Fruit fly (Drosophila melanogaster) whole organism, prepupa: ENCODE data around the gene Klp61F.
A peak's percentile ranks its signal among the peaks of the same experiment; 100 is the strongest.

Source experiments
- Blimp-1 ChIP-seq: fragments of 200-800 bp; sonication (Bioruptor generic); optimal IDR thresholded peaks from 3 replicates; lab custom pipeline; 2017; ENCODE audit warnings: missing biosample characterization, missing genetic modification characterization, mild to moderate bottlenecking, moderate library complexity, missing genetic modification reagents
- CG10631 ChIP-seq: fragments of 200-800 bp; sonication (Bioruptor generic); optimal IDR thresholded peaks from 2 replicates; lab custom pipeline; 2016; ENCODE audit warnings: missing biosample characterization, missing genetic modification characterization
- CG11762 ChIP-seq: fragments of 200-800 bp; sonication (Bioruptor generic); optimal IDR thresholded peaks from 3 replicates; lab custom pipeline; 2016; ENCODE audit warnings: missing biosample characterization, missing genetic modification characterization; ENCODE audit not compliant: insufficient read depth
- CG11902 ChIP-seq: fragments of 200-800 bp; sonication (Bioruptor generic); optimal IDR thresholded peaks from 3 replicates; lab custom pipeline; 2016; ENCODE audit warnings: missing biosample characterization, missing genetic modification characterization
- CG15336 ChIP-seq: fragments of 200-800 bp; sonication (Bioruptor generic); IDR thresholded peaks from 2 replicates; pipeline ENCODE4 v1.3.6; 2022; ENCODE audit warnings: missing biosample characterization, missing genetic modification characterization
- CG1621 ChIP-seq: fragments of 200-800 bp; sonication (Bioruptor generic); optimal IDR thresholded peaks from 3 replicates; lab custom pipeline; 2018; ENCODE audit warnings: missing biosample characterization, mild to moderate bottlenecking, missing genetic modification characterization
- CG16779 ChIP-seq: fragments of 200-800 bp; sonication (Bioruptor generic); optimal IDR thresholded peaks from 3 replicates; lab custom pipeline; 2017; ENCODE audit warnings: missing biosample characterization, mild to moderate bottlenecking, missing genetic modification characterization
- CG32006 ChIP-seq: fragments of 200-800 bp; sonication (Bioruptor generic); optimal IDR thresholded peaks from 3 replicates; lab custom pipeline; 2017; ENCODE audit warnings: missing biosample characterization, mild to moderate bottlenecking, missing genetic modification characterization
- CG34406 ChIP-seq: fragments of 200-800 bp; sonication (Bioruptor generic); optimal IDR thresholded peaks from 3 replicates; lab custom pipeline; 2016; ENCODE audit warnings: missing biosample characterization, missing genetic modification characterization
- CG3919 ChIP-seq: fragments of 200-800 bp; sonication (Bioruptor generic); optimal IDR thresholded peaks from 3 replicates; lab custom pipeline; 2016; ENCODE audit warnings: missing biosample characterization, missing genetic modification characterization
- CG4318 ChIP-seq: fragments of 200-800 bp; sonication (Bioruptor generic); optimal IDR thresholded peaks from 3 replicates; lab custom pipeline; 2017; ENCODE audit warnings: missing biosample characterization, mild to moderate bottlenecking, missing genetic modification characterization
- CG6163 ChIP-seq: fragments of 200-800 bp; sonication (Bioruptor generic); IDR thresholded peaks from 3 replicates; pipeline ENCODE4 v1.3.6; 2022; ENCODE audit warnings: missing biosample characterization, missing genetic modification characterization
- CG6276 ChIP-seq: fragments of 200-800 bp; sonication (Bioruptor generic); optimal IDR thresholded peaks from 2 replicates; lab custom pipeline; 2017; ENCODE audit warnings: missing biosample characterization, mild to moderate bottlenecking, missing genetic modification characterization
- CG6808 ChIP-seq: fragments of 200-800 bp; sonication (Bioruptor generic); optimal IDR thresholded peaks from 3 replicates; lab custom pipeline; 2017; ENCODE audit warnings: missing biosample characterization, missing genetic modification characterization, mild to moderate bottlenecking, moderate library complexity, missing genetic modification reagents
- CG6854 ChIP-seq: fragments of 200-800 bp; sonication (Bioruptor generic); optimal IDR thresholded peaks from 2 replicates; lab custom pipeline; 2017; ENCODE audit warnings: missing biosample characterization, mild to moderate bottlenecking, missing genetic modification characterization
- CG7368 ChIP-seq: fragments of 200-800 bp; sonication (Bioruptor generic); optimal IDR thresholded peaks from 3 replicates; lab custom pipeline; 2016; ENCODE audit warnings: missing biosample characterization, missing genetic modification characterization
- CG8119 ChIP-seq: fragments of 200-800 bp; sonication (Bioruptor generic); IDR thresholded peaks from 3 replicates; pipeline ENCODE4 v1.3.6; 2022; ENCODE audit warnings: missing biosample characterization, missing genetic modification characterization
- CG8632 ChIP-seq: fragments of 200-800 bp; sonication (Bioruptor generic); optimal IDR thresholded peaks from 3 replicates; lab custom pipeline; 2016; ENCODE audit warnings: missing biosample characterization, missing genetic modification characterization
- CG9139 ChIP-seq: fragments of 200-800 bp; sonication (Bioruptor generic); optimal IDR thresholded peaks from 3 replicates; lab custom pipeline; 2017; ENCODE audit warnings: missing biosample characterization, mild to moderate bottlenecking, missing genetic modification characterization
- Eip78C ChIP-seq: fragments of 200-800 bp; sonication (Bioruptor generic); peaks from one replicate; lab custom pipeline; 2016; ENCODE audit warnings: missing biosample characterization, missing genetic modification characterization
- Eip93F ChIP-seq: fragments of 200-800 bp; sonication (Bioruptor generic); optimal IDR thresholded peaks from 2 replicates; lab custom pipeline; 2016; ENCODE audit warnings: missing biosample characterization, mild to moderate bottlenecking, missing genetic modification characterization
- Hr38 ChIP-seq: sonication (Bioruptor generic); optimal IDR thresholded peaks from 2 replicates; lab custom pipeline; 2016; ENCODE audit warnings: missing biosample characterization, missing genetic modification characterization
- Hr39 ChIP-seq: fragments of 200-800 bp; sonication (Bioruptor generic); optimal IDR thresholded peaks from 2 replicates; lab custom pipeline; 2016; ENCODE audit warnings: missing biosample characterization, missing genetic modification characterization
- Hr4 ChIP-seq: fragments of 200-800 bp; sonication (Bioruptor generic); optimal IDR thresholded peaks from 3 replicates; lab custom pipeline; 2016; ENCODE audit warnings: missing biosample characterization, missing genetic modification characterization
- Met ChIP-seq: fragments of 200-800 bp; sonication (Bioruptor generic); optimal IDR thresholded peaks from 3 replicates; lab custom pipeline; 2016; ENCODE audit warnings: missing biosample characterization, missing genetic modification characterization
- Smox ChIP-seq: fragments of 200-800 bp; sonication (Bioruptor generic); optimal IDR thresholded peaks from 3 replicates; lab custom pipeline; 2016; ENCODE audit warnings: missing biosample characterization, missing genetic modification characterization
- Sox102F ChIP-seq: fragments of 200-800 bp; sonication (Bioruptor generic); optimal IDR thresholded peaks from 2 replicates; lab custom pipeline; 2016; ENCODE audit warnings: missing biosample characterization, mild to moderate bottlenecking, missing genetic modification characterization
- Sox14 ChIP-seq: fragments of 200-800 bp; sonication (Bioruptor generic); optimal IDR thresholded peaks from 3 replicates; lab custom pipeline; 2016; ENCODE audit warnings: missing biosample characterization, missing genetic modification characterization
- Sox15 ChIP-seq: fragments of 200-800 bp; sonication (Bioruptor generic); optimal IDR thresholded peaks from 3 replicates; lab custom pipeline; 2016; ENCODE audit warnings: missing biosample characterization, missing genetic modification characterization
- achi ChIP-seq: fragments of 200-800 bp; sonication (Bioruptor generic); optimal IDR thresholded peaks from 3 replicates; lab custom pipeline; 2016; ENCODE audit warnings: missing biosample characterization, missing genetic modification characterization
- dac ChIP-seq: fragments of 200-800 bp; sonication (Bioruptor generic); optimal IDR thresholded peaks from 2 replicates; lab custom pipeline; 2017; ENCODE audit warnings: missing biosample characterization, mild to moderate bottlenecking, missing genetic modification characterization
- dsx ChIP-seq: fragments of 200-800 bp; optimal IDR thresholded peaks from 3 replicates; lab custom pipeline; 2019; ENCODE audit warnings: missing biosample characterization, mild to moderate bottlenecking, missing genetic modification characterization, moderate library complexity; ENCODE audit not compliant: poor library complexity, severe bottlenecking
- eg ChIP-seq: fragments of 200-800 bp; sonication (Bioruptor generic); IDR thresholded peaks from 3 replicates; pipeline ENCODE4 v1.3.6; 2022; ENCODE audit warnings: missing biosample characterization, missing genetic modification characterization
- esn ChIP-seq: fragments of 200-800 bp; sonication (Bioruptor generic); optimal IDR thresholded peaks from 2 replicates; lab custom pipeline; 2016; ENCODE audit warnings: missing biosample characterization, mild to moderate bottlenecking, missing genetic modification characterization, moderate library complexity
- fd85E ChIP-seq: fragments of 200-800 bp; sonication (Bioruptor generic); optimal IDR thresholded peaks from 3 replicates; lab custom pipeline; 2016; ENCODE audit warnings: missing biosample characterization, missing genetic modification characterization
- fkh ChIP-seq: fragments of 200-800 bp; sonication (Bioruptor generic); optimal IDR thresholded peaks from 3 replicates; lab custom pipeline; 2017; ENCODE audit warnings: missing biosample characterization, mild to moderate bottlenecking, missing genetic modification characterization, moderate library complexity
- lz ChIP-seq: fragments of 200-800 bp; sonication (Bioruptor generic); optimal IDR thresholded peaks from 3 replicates; lab custom pipeline; 2016; ENCODE audit warnings: missing biosample characterization, missing genetic modification characterization
- salr ChIP-seq, 2 experiments: fragments of 200-800 bp; sonication (Bioruptor generic); optimal IDR thresholded peaks; 3 replicates each; lab custom pipeline; 2016 to 2018; ENCODE audit warnings: missing biosample characterization in 2 of 2, missing genetic modification characterization in 2 of 2, mild to moderate bottlenecking in 1 of 2
- ss ChIP-seq, 2 experiments: fragments of 200-800 bp; sonication (Bioruptor generic); optimal IDR thresholded peaks; 2 replicates in 1 of 2; 3 replicates in 1 of 2; lab custom pipeline; 2017 to 2018; ENCODE audit warnings: mild to moderate bottlenecking in 2 of 2, missing biosample characterization in 2 of 2, missing genetic modification characterization in 2 of 2, moderate library complexity in 1 of 2
- svp ChIP-seq: fragments of 200-800 bp; sonication (Bioruptor generic); peaks from one replicate; lab custom pipeline; 2016; ENCODE audit warnings: missing biosample characterization, missing genetic modification characterization
- topi ChIP-seq: fragments of 200-800 bp; sonication (Bioruptor generic); optimal IDR thresholded peaks from 3 replicates; lab custom pipeline; 2016; ENCODE audit warnings: missing biosample characterization, missing genetic modification characterization

Klp61F gene

dm6 chr3L:1200357-1201051, 45.2 kb downstream of the Klp61F start, which contains the start of gene mwh:
Gene mwh, plus strand, starts transcription at chr3L:1200786.
- TF ChIP-seq achi (GFP tag; lab: Kevin White, UChicago), result no peak
- peak; percentile 53 for TF ChIP-seq Hr4 (GFP tag; lab: Kevin White, UChicago)
- no peak for TF ChIP-seq Eip93F (GFP tag; lab: Kevin White, UChicago)
- peak; percentile 4 for TF ChIP-seq CG6276 (GFP tag; lab: Kevin White, UChicago)
- no peak for TF ChIP-seq fkh (GFP tag; lab: Kevin White, UChicago)
- no peak for TF ChIP-seq CG16779 (tag; lab: Kevin White, UChicago)
- TF ChIP-seq CG32006 (GFP tag; lab: Kevin White, UChicago), result peak; percentile 86
- TF ChIP-seq CG6163 (GFP tag; lab: Robert Waterston, UW), result peak; percentile 30; the same call in 1 of the 3 replicates
- 0 out of 3 replicates have a peak, but pooled peaks have one; percentile 31 for TF ChIP-seq eg
- TF ChIP-seq salr (GFP tag; optimal IDR thresholded peaks at IDR 0.05; lab: Kevin White, UChicago), result peak in 1 of 2 experiments; percentile 35
- no peak for TF ChIP-seq Met (GFP tag; lab: Kevin White, UChicago)
- TF ChIP-seq CG15336, result no peak
- 0 out of 3 replicates have a peak, but pooled peaks have one; percentile 31 for TF ChIP-seq CG8119 (GFP tag; lab: Robert Waterston, UW)
- no peak for TF ChIP-seq CG6854 (GFP tag; lab: Kevin White, UChicago)
- peak; percentile 72 for TF ChIP-seq CG4318 (GFP tag; lab: Kevin White, UChicago)
- TF ChIP-seq dac (GFP tag; lab: Kevin White, UChicago), result peak; percentile 60
- TF ChIP-seq Smox (GFP tag; lab: Kevin White, UChicago), result no peak
- no peak for TF ChIP-seq Sox15 (GFP tag; lab: Kevin White, UChicago)
- TF ChIP-seq Hr39 (GFP tag; lab: Kevin White, UChicago), result no peak
- TF ChIP-seq Eip78C, result peak; percentile 36
- no peak for TF ChIP-seq CG8632 (GFP tag; lab: Kevin White, UChicago)

dm6 chr3L:1195868-1196552, 49.7 kb downstream of the Klp61F start, which contains the start of gene Aplip1:
Gene Aplip1, plus strand, starts transcription at chr3L:1196317.
- TF ChIP-seq Eip78C (peak; percentile 47), Smox (GFP tag; lab: Kevin White, UChicago) (no peak), CG11762 (GFP tag; lab: Kevin White, UChicago) (no peak), Sox14 (no peak), fd85E (GFP tag; lab: Kevin White, UChicago) (no peak), CG11902 (GFP tag; lab: Kevin White, UChicago) (no peak), ss (GFP tag; optimal IDR thresholded peaks at IDR 0.05; lab: Kevin White, UChicago) (peak in 1 of 2 experiments; percentile 1), svp (peak; percentile 66), CG9139 (GFP tag; lab: Kevin White, UChicago) (no peak), dsx (GFP tag; lab: Kevin White, UChicago) (no peak), achi (GFP tag; lab: Kevin White, UChicago) (peak; percentile 54), salr (GFP tag; optimal IDR thresholded peaks at IDR 0.05; lab: Kevin White, UChicago) (no peak)

dm6 chr3L:1195202-1195601, 50.5 kb downstream of the Klp61F start, which contains the start of gene LysX:
Gene LysX, minus strand, starts transcription at chr3L:1195302.
- peak; percentile 0 for TF ChIP-seq Eip78C
- TF ChIP-seq Sox14, result no peak

- no peak for TF ChIP-seq CG10631
- no peak for TF ChIP-seq Smox (GFP tag; lab: Kevin White, UChicago)
- TF ChIP-seq CG1621 (tag; lab: Kevin White, UChicago), result no peak
- TF ChIP-seq CG34406 (GFP tag; lab: Kevin White, UChicago), result no peak
- no peak for TF ChIP-seq CG6854 (GFP tag; lab: Kevin White, UChicago)
- TF ChIP-seq CG9139 (GFP tag; lab: Kevin White, UChicago), result no peak
- TF ChIP-seq CG16779 (tag; lab: Kevin White, UChicago), result no peak
- no peak for TF ChIP-seq CG7368 (GFP tag; lab: Kevin White, UChicago)
- no peak for TF ChIP-seq Blimp-1
- no peak for TF ChIP-seq CG6808 (GFP tag; lab: Kevin White, UChicago)
- TF ChIP-seq CG3919 (GFP tag; lab: Kevin White, UChicago), result no peak
- TF ChIP-seq lz, result no peak
- no peak for TF ChIP-seq Hr38
- TF ChIP-seq topi (GFP tag; lab: Kevin White, UChicago), result no peak
- TF ChIP-seq svp, result no peak
- no peak for TF ChIP-seq esn
- TF ChIP-seq Sox102F (GFP tag; lab: Kevin White, UChicago), result no peak
Measured at dm6 chr3L:1193123-1193844, 52.4 kb downstream of the Klp61F start, which contains the start of gene Trhn. Gene Trhn, minus strand, starts transcription at chr3L:1193173.
